Worm (Caenorhabditis elegans): ENCODE results near the gene bath-44.

- TF ChIP-seq zag-1 (tag; optimal IDR thresholded peaks at IDR 0.05), result no peak
- no peak for TF ChIP-seq unc-39 (tag; optimal IDR thresholded peaks at IDR 0.05)
- TF ChIP-seq fkh-10 (GFP tag; optimal IDR thresholded peaks at IDR 0.05), result no peak
- no peak for TF ChIP-seq lsy-12 (tag; optimal IDR thresholded peaks at IDR 0.05)
- TF ChIP-seq jun-1 (tag; optimal IDR thresholded peaks at IDR 0.05), result no peak
- TF ChIP-seq ama-1 (optimal IDR thresholded peaks at IDR 0.05), result peak; percentile 76
Measured at ce11 chrII:7393393-7393792, 1.4 kb upstream of the bath-44 start.
